Worm (Caenorhabditis elegans): ENCODE measurements around the gene C01G12.7.

C01G12.7 gene

DNA sequence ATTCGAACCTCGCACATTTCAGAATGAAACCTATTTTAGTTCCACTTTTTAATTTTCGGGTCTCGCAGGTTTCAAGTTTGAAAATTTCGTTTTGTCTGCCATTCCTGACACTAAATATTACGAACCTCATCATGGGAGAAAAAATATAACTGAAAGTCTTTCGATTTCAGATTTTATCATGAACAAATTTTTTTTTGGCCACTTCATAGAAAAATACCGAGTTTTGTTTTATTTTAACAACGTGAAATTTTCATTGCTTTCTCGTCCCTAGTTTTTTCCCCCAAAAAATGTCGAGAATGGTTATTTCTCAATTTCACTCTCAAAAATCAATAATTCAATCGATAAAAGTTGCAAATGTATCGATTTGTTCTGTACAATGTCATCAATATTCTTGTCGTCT lies 13.0 kb downstream of the C01G12.7 start, which contains the start of gene C01G12.9:
Gene C01G12.9 (plus strand): TSS at position 301 of the 400 bp plus-strand sequence.
- no peak for TF ChIP-seq xnd-1 (tag; optimal IDR thresholded peaks at IDR 0.05)
- no peak for TF ChIP-seq nhr-27 (tag; optimal IDR thresholded peaks at IDR 0.05)
- TF ChIP-seq aptf-2 (GFP tag; conservative IDR thresholded peaks at IDR 0.05) = no peak
- no peak for TF ChIP-seq sdz-38 (tag; optimal IDR thresholded peaks at IDR 0.05)
- no peak for TF ChIP-seq egl-18 (GFP tag; IDR thresholded peaks at IDR 0.05)
- TF ChIP-seq efl-1 (GFP tag; optimal IDR thresholded peaks at IDR 0.05) = no peak
- TF ChIP-seq pbrm-1 (GFP tag; IDR thresholded peaks at IDR 0.05) = no peak
- TF ChIP-seq ceh-91 (GFP tag; IDR thresholded peaks at IDR 0.05) = no peak
- TF ChIP-seq ccch-3 (GFP tag; optimal IDR thresholded peaks at IDR 0.05) = no peak
- no peak for TF ChIP-seq ztf-22 (GFP tag; optimal IDR thresholded peaks at IDR 0.05)
- TF ChIP-seq let-526 (GFP tag; IDR thresholded peaks at IDR 0.05) = no peak
- TF ChIP-seq hsf-1 (GFP tag; IDR thresholded peaks at IDR 0.05) = no peak
- no peak for TF ChIP-seq tbp1 (GFP tag; optimal IDR thresholded peaks at IDR 0.05)
- no peak for TF ChIP-seq pha-4 (tag; optimal IDR thresholded peaks at IDR 0.05)
- TF ChIP-seq F23B12.7 (tag; optimal IDR thresholded peaks at IDR 0.05; ENCODE audit: insufficient read depth) = no peak
- TF ChIP-seq dox-1 (GFP tag; IDR thresholded peaks at IDR 0.05) = no peak
- TF ChIP-seq hlh-26 (GFP tag; conservative IDR thresholded peaks at IDR 0.05) = no peak
- TF ChIP-seq unc-62 (GFP tag; optimal IDR thresholded peaks at IDR 0.05) = no peak
- TF ChIP-seq hrde-1 (tag; optimal IDR thresholded peaks at IDR 0.05; ENCODE audit: borderline replicate concordance) = no peak

DNA sequence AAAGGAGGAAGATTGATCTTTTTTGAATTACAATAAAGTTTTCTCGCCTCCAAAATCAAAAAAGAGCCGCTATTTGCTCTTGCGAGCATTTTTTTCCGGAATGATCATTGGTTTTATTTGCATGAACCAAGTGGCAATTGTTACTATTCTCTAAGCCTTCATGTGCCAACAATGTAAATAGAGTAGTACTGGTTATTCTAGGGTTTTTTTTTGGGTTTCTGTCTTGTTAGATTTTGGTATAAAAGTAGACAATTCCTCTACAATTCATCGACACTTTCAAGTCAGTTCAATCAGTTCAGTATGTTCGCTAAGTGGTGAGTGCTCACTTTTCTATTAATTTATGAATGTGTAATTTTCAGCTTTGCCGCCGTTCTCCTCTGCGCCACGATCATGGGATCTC lies 13.7 kb downstream of the C01G12.7 start, which contains the start of gene nspb-7:
Gene nspb-7 (plus strand): TSS at position 301 of the 400 bp plus-strand sequence.
- no peak for TF ChIP-seq ccch-3 (GFP tag; optimal IDR thresholded peaks at IDR 0.05)
- no peak for TF ChIP-seq D2030.7 (GFP tag; IDR thresholded peaks at IDR 0.05)
- TF ChIP-seq Y79H2A.3 (GFP tag; conservative IDR thresholded peaks at IDR 0.05) = no peak
- TF ChIP-seq F57C9.4 (tag; optimal IDR thresholded peaks at IDR 0.05) = no peak
- TF ChIP-seq ceh-100 (GFP tag; IDR thresholded peaks at IDR 0.05) = no peak
- no peak for TF ChIP-seq ztf-28 (GFP tag; IDR thresholded peaks at IDR 0.05)
- TF ChIP-seq ceh-58 (GFP tag; IDR thresholded peaks at IDR 0.05) = no peak
- no peak for TF ChIP-seq aptf-2 (GFP tag; conservative IDR thresholded peaks at IDR 0.05)
- TF ChIP-seq F39B2.1 (GFP tag; IDR thresholded peaks at IDR 0.05) = no peak
- TF ChIP-seq pha-4 (tag; optimal IDR thresholded peaks at IDR 0.05) = no peak
- no peak for TF ChIP-seq F57A8.1 (GFP tag; optimal IDR thresholded peaks at IDR 0.05)
- no peak for TF ChIP-seq ets-4 (GFP tag; optimal IDR thresholded peaks at IDR 0.05)
- TF ChIP-seq hmg-20 (GFP tag; IDR thresholded peaks at IDR 0.05) = no peak
- no peak for TF ChIP-seq zfh-2 (GFP tag; conservative IDR thresholded peaks at IDR 0.05)
- no peak for TF ChIP-seq somi-1 (GFP tag; optimal IDR thresholded peaks at IDR 0.05)
- no peak for TF ChIP-seq ceh-27 (GFP tag; optimal IDR thresholded peaks at IDR 0.05)
- TF ChIP-seq lir-1 (GFP tag; conservative IDR thresholded peaks at IDR 0.05) = no peak
- TF ChIP-seq atf-7 (tag; optimal IDR thresholded peaks at IDR 0.05) = no peak
- TF ChIP-seq B0019.2 (GFP tag; conservative IDR thresholded peaks at IDR 0.05) = no peak
- TF ChIP-seq ztf-6 (GFP tag; IDR thresholded peaks at IDR 0.05) = no peak

DNA sequence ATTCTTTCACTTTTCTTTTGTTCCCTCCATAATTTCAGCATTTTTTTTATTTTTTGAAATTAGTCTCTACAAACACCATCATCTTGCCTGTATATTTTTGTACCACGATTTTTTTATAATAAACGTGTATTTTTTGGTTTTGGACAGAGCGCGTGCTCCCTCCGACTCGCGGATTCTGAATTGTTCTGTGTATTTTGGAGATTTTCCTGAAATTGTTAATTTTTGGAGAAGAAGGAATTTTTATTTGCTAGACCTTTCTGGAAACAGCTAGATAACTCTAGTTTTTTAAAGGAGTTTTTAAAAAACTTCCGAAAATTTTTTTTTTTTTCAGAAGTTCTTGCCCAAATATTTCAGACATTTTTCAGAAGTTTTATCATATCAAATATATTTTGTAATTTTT lies 15.3 kb downstream of the C01G12.7 start, which contains the start of gene C01G12.13:
Gene C01G12.13 (plus strand): TSS at position 301 of the 400 bp plus-strand sequence.
- TF ChIP-seq tbp1 (GFP tag; optimal IDR thresholded peaks at IDR 0.05) (no peak), bed-1 (GFP tag; IDR thresholded peaks at IDR 0.05) (no peak), ceh-27 (GFP tag; optimal IDR thresholded peaks at IDR 0.05) (no peak), B0035.1 (tag; optimal IDR thresholded peaks at IDR 0.05) (no peak), lsy-27 (tag; optimal IDR thresholded peaks at IDR 0.05; ENCODE audit: borderline replicate concordance, insufficient read depth) (no peak), nhr-90 (tag; optimal IDR thresholded peaks at IDR 0.05) (no peak), ccch-3 (GFP tag; optimal IDR thresholded peaks at IDR 0.05) (no peak), Y67H2A.10 (GFP tag; conservative IDR thresholded peaks at IDR 0.05) (no peak), Y53F4B.3 (GFP tag; IDR thresholded peaks at IDR 0.05) (no peak), athp-1 (tag; optimal IDR thresholded peaks at IDR 0.05) (no peak), pha-4 (tag; optimal IDR thresholded peaks at IDR 0.05) (no peak), tlf-1 (GFP tag; optimal IDR thresholded peaks at IDR 0.05) (no peak)

All from whole organism, young adult.